Worm (Caenorhabditis elegans): Measurements from ENCODE around the gene nkat-3.

ce11 chrX:15441686-15442067 is at the start of gene nkat-3:
- TF ChIP-seq flt-1 (GFP tag; IDR thresholded peaks at IDR 0.05) (no peak), klf-2 (GFP tag; conservative IDR thresholded peaks at IDR 0.05) (no peak), med-1 (GFP tag; optimal IDR thresholded peaks at IDR 0.05; ENCODE audit: insufficient read depth) (no peak), cog-1 (tag; optimal IDR thresholded peaks at IDR 0.05) (no peak)

All from whole organism, midembryonic.